Worm (Caenorhabditis elegans): ENCODE measurements around the gene smi-1.

Gene smi-1

DNA sequence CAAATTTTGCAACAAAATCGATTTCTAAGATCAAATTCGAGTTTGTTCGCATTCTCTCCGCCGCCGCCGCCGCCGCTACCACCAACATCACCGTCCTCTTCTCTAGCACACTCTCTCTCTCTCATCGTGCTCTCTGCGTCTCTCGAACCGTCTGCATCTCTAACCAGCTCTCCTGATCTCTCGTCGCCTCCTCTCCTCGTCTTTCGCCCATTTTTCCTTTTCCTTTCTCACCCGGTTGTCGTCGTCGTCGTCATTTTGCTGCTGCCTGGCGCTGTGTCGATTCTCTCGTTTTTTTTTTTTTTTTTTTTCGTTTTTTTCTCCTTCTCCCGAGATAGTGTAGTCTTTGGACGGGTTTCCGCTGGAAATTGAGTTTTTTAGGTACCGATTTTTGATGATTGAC lies 48.3 kb downstream of the smi-1 start (continued):
- no peak for TF ChIP-seq ceh-40 (GFP tag; IDR thresholded peaks at IDR 0.05)
- peak; percentile 54; the same call in 1 of the 2 replicates for TF ChIP-seq ekl-4 (GFP tag; IDR thresholded peaks at IDR 0.05)
- no peak for TF ChIP-seq nhr-120 (GFP tag; IDR thresholded peaks at IDR 0.05)
- TF ChIP-seq Y79H2A.3 (GFP tag; conservative IDR thresholded peaks at IDR 0.05): no peak
- peak; percentile 87 for TF ChIP-seq nfyb-1 (GFP tag; IDR thresholded peaks at IDR 0.05)
- TF ChIP-seq bed-1 (GFP tag; IDR thresholded peaks at IDR 0.05): no peak
- 0 out of 2 replicates have a peak, but pooled peaks have one; percentile 34 for TF ChIP-seq let-526 (GFP tag; IDR thresholded peaks at IDR 0.05)
- no peak for TF ChIP-seq F33H1.4 (GFP tag; IDR thresholded peaks at IDR 0.05)
- TF ChIP-seq ZK185.1 (tag; optimal IDR thresholded peaks at IDR 0.05; ENCODE audit: poor library complexity, severe bottlenecking): no peak
- peak; percentile 64; the same call in 1 of the 2 replicates for TF ChIP-seq Y53G8AR.9 (GFP tag; conservative IDR thresholded peaks at IDR 0.05)
- no peak for TF ChIP-seq nhr-27 (tag; optimal IDR thresholded peaks at IDR 0.05)
- TF ChIP-seq snpc-3.4 (tag; optimal IDR thresholded peaks at IDR 0.05): no peak
- no peak for TF ChIP-seq F49E8.2 (tag; optimal IDR thresholded peaks at IDR 0.05; ENCODE audit: insufficient read depth)
- peak; percentile 95 for TF ChIP-seq lin-40 (tag; optimal IDR thresholded peaks at IDR 0.05)
- TF ChIP-seq cebp-2 (GFP tag; IDR thresholded peaks at IDR 0.05): no peak
- no peak for TF ChIP-seq C17E4.6 (GFP tag; IDR thresholded peaks at IDR 0.05)
- no peak for TF ChIP-seq ceh-91 (GFP tag; IDR thresholded peaks at IDR 0.05)
- no peak for TF ChIP-seq F55B11.4 (tag; optimal IDR thresholded peaks at IDR 0.05; ENCODE audit: borderline replicate concordance, insufficient read depth)
- no peak for TF ChIP-seq hlh-26 (GFP tag; conservative IDR thresholded peaks at IDR 0.05)
- TF ChIP-seq sptf-2 (GFP tag; optimal IDR thresholded peaks at IDR 0.05): no peak
- TF ChIP-seq Y95B8A.8 (GFP tag; IDR thresholded peaks at IDR 0.05): peak; percentile 50; the same call in 1 of the 2 replicates
- TF ChIP-seq lin-26 (GFP tag; IDR thresholded peaks at IDR 0.05): peak; percentile 82
- TF ChIP-seq egrh-3 (GFP tag; IDR thresholded peaks at IDR 0.05): peak; percentile 87
- TF ChIP-seq hsf-1 (GFP tag; IDR thresholded peaks at IDR 0.05): no peak
- no peak for TF ChIP-seq snpc-1.1 (tag; optimal IDR thresholded peaks at IDR 0.05; ENCODE audit: insufficient read depth)
- TF ChIP-seq hmg-20 (GFP tag; IDR thresholded peaks at IDR 0.05): no peak
- TF ChIP-seq atf-7 (tag; optimal IDR thresholded peaks at IDR 0.05): peak; percentile 86
- peak; percentile 82 for TF ChIP-seq mcd-1 (GFP tag; IDR thresholded peaks at IDR 0.05)

DNA sequence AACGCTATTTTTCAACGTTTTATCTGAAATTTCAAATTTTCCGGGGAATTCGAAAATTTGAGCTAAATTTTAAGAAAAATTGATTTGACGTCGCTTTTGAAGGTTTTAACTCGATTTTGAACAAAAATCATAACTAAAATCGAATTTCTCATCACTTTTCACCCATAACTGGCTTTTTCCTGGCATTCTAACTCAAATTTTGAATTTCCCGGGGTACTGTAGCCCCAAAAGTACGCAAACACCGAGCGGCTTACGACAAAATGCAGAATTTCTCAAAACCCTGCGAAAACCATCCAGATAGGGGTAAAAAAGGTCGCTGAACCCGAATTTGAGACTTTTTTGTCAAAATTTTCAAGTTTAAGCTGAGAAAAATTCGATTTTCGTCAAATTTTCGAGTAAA lies 49.1 kb downstream of the smi-1 start:
- TF ChIP-seq Y53F4B.3 (GFP tag; IDR thresholded peaks at IDR 0.05) (no peak), ztf-28 (GFP tag; IDR thresholded peaks at IDR 0.05) (no peak)

DNA sequence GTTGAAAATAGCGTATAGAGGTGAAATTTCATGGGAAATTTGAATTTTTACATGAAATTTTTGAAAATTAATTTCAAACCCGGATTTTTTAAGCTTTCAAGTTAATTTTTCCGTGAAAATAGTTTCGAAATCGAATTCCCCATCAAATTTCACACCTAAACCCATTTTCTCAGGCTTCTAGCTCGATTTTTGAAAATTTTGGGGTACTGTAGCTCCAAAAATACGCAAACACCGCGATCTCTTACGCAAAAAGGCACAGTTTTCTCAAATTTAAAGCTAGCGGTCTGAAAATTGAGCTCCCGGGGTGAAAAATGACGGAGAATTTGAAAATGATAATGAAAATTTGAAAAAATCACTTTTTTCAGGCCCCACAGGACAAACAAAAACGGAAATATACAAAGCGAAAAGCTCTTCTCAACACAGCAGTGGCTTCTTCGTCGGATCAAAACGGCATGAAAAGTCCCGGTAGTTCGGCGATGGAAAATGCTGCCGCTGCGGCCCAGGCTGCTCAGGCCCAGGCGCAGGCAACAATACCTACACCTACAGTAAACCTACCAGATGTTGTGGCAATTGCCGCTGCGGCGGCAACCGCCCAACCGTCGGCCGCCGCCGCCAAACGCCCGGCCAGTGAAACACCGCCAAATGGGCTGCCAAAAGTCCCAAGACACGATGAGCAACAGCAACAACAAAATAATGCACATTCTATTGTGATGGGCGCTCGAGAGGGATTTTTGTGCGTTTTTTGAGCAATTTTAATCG lies 50.8 kb downstream of the smi-1 start:
- TF ChIP-seq zfh-2 (GFP tag; conservative IDR thresholded peaks at IDR 0.05) (peak; percentile 77), nfyb-1 (GFP tag; IDR thresholded peaks at IDR 0.05) (0 out of 2 replicates have a peak, but pooled peaks have one; percentile 43), hmg-20 (GFP tag; IDR thresholded peaks at IDR 0.05) (no peak), ztf-22 (GFP tag; optimal IDR thresholded peaks at IDR 0.05) (no peak), F39B2.1 (GFP tag; IDR thresholded peaks at IDR 0.05) (no peak), aptf-2 (GFP tag; conservative IDR thresholded peaks at IDR 0.05) (no peak), egrh-3 (GFP tag; IDR thresholded peaks at IDR 0.05) (peak; percentile 7; the same call in 1 of the 2 replicates)
